Fruit fly (Drosophila melanogaster) whole organism, embryonic: Measurements from ENCODE around the gene Rdh.

Source experiments
- Ada2b ChIP-seq: fragments of 200-800 bp; sonication (Bioruptor generic); IDR thresholded peaks from 2 replicates; pipeline ENCODE4 v1.3.6; 2022; ENCODE audit warnings: missing biosample characterization, missing genetic modification characterization
- BEAF-32 ChIP-seq: fragments of 200-800 bp; sonication (Bioruptor generic); optimal IDR thresholded peaks from 3 replicates; lab custom pipeline; 2017; ENCODE audit warnings: missing biosample characterization, missing genetic modification characterization, mild to moderate bottlenecking, moderate library complexity, missing genetic modification reagents
- CG11560 ChIP-seq: fragments of 200-800 bp; sonication (Bioruptor generic); IDR thresholded peaks from 3 replicates; pipeline ENCODE4 v1.3.6; 2022; ENCODE audit warnings: missing biosample characterization, missing genetic modification characterization
- CG11695 ChIP-seq: fragments of 200-800 bp; sonication (Bioruptor generic); IDR thresholded peaks from 3 replicates; pipeline ENCODE4 v1.3.6; 2022; ENCODE audit warnings: missing biosample characterization, missing genetic modification characterization
- CG13624 ChIP-seq: fragments of 200-800 bp; sonication (Bioruptor generic); optimal IDR thresholded peaks from 2 replicates; lab custom pipeline; 2016; ENCODE audit warnings: missing biosample characterization, missing genetic modification characterization
- CG17829 ChIP-seq: fragments of 200-800 bp; optimal IDR thresholded peaks from 2 replicates; lab custom pipeline; 2019; ENCODE audit warnings: missing biosample characterization, mild to moderate bottlenecking, missing genetic modification characterization, moderate library complexity
- CG1792 ChIP-seq: fragments of 200-800 bp; sonication (Bioruptor generic); optimal IDR thresholded peaks from 2 replicates; lab custom pipeline; 2016; ENCODE audit warnings: missing biosample characterization, missing genetic modification characterization
- CG18476 ChIP-seq: fragments of 200-800 bp; sonication (Bioruptor generic); optimal IDR thresholded peaks from 2 replicates; lab custom pipeline; 2016; ENCODE audit warnings: missing biosample characterization, mild to moderate bottlenecking, missing genetic modification characterization
- CG2202 ChIP-seq: fragments of 200-800 bp; sonication (Bioruptor generic); optimal IDR thresholded peaks from 2 replicates; lab custom pipeline; 2018; ENCODE audit warnings: missing biosample characterization, mild to moderate bottlenecking, missing genetic modification characterization
- CG2712 ChIP-seq: fragments of 200-800 bp; optimal IDR thresholded peaks from 3 replicates; lab custom pipeline; 2019; ENCODE audit warnings: missing biosample characterization, mild to moderate bottlenecking, missing genetic modification characterization, moderate library complexity
- CG31441 ChIP-seq: fragments of 200-800 bp; sonication (Bioruptor generic); IDR thresholded peaks from 2 replicates; pipeline ENCODE4 v1.3.6; 2022; ENCODE audit warnings: missing biosample characterization, missing genetic modification characterization
- CG3407 ChIP-seq: fragments of 200-800 bp; sonication (Bioruptor generic); optimal IDR thresholded peaks from 2 replicates; lab custom pipeline; 2018; ENCODE audit warnings: missing biosample characterization, mild to moderate bottlenecking, missing genetic modification characterization
- CG34422 ChIP-seq: fragments of 200-800 bp; sonication (Bioruptor generic); IDR thresholded peaks from 3 replicates; pipeline ENCODE4 v1.3.6; 2022; ENCODE audit warnings: missing biosample characterization, missing genetic modification characterization
- CG4404 ChIP-seq: fragments of 200-800 bp; sonication (Bioruptor generic); IDR thresholded peaks from 2 replicates; pipeline ENCODE4 v1.3.6; 2022; ENCODE audit warnings: missing biosample characterization, missing genetic modification characterization
- CG6689 ChIP-seq: fragments of 200-800 bp; sonication (Bioruptor generic); IDR thresholded peaks from 2 replicates; pipeline ENCODE4 v1.3.6; 2022; ENCODE audit warnings: missing biosample characterization, missing genetic modification characterization
- CG7372 ChIP-seq: fragments of 200-800 bp; sonication (Bioruptor generic); IDR thresholded peaks from 2 replicates; pipeline ENCODE4 v1.3.6; 2022; ENCODE audit warnings: missing biosample characterization, missing genetic modification characterization
- CG8924 ChIP-seq: fragments of 200-800 bp; optimal IDR thresholded peaks from 3 replicates; lab custom pipeline; 2019; ENCODE audit warnings: missing biosample characterization, mild to moderate bottlenecking, missing genetic modification characterization, moderate library complexity
- CTCF ChIP-seq: fragments of 200-800 bp; sonication (Bioruptor generic); optimal IDR thresholded peaks from 2 replicates; lab custom pipeline; 2017; ENCODE audit warnings: missing biosample characterization, mild to moderate bottlenecking, missing genetic modification characterization, moderate library complexity
- Chrac-16 ChIP-seq: fragments of 200-800 bp; sonication (Bioruptor generic); optimal IDR thresholded peaks from 3 replicates; lab custom pipeline; 2016; ENCODE audit warnings: missing biosample characterization, missing genetic modification characterization
- Dfd ChIP-seq, 2 experiments: fragments of >200 bp; optimal IDR thresholded peaks; 2 replicates each; lab custom pipeline; 2017; ENCODE audit warnings: missing biosample characterization in 2 of 2, missing genetic modification characterization in 2 of 2
- Dll ChIP-seq: fragments of 200-800 bp; sonication (Bioruptor generic); IDR thresholded peaks from 4 replicates; pipeline ENCODE4 v1.3.6; 2022; ENCODE audit warnings: missing biosample characterization, missing genetic modification characterization; ENCODE audit not compliant: partially characterized antibody
- Hr39 ChIP-seq: fragments of >200 bp; optimal IDR thresholded peaks from 2 replicates; lab custom pipeline; 2017
- Hr51 ChIP-seq, 2 experiments: fragments of 200-800 bp; sonication (Bioruptor generic); optimal IDR thresholded peaks; 2 replicates in 1 of 2; 3 replicates in 1 of 2; lab custom pipeline; 2016 to 2018; ENCODE audit warnings: missing biosample characterization in 2 of 2, missing genetic modification characterization in 2 of 2, mild to moderate bottlenecking in 1 of 2, moderate library complexity in 1 of 2
- Med ChIP-seq: fragments of 200-800 bp; sonication (Bioruptor generic); peaks from one replicate; lab custom pipeline; 2016; ENCODE audit warnings: missing biosample characterization, missing genetic modification characterization, mild to moderate bottlenecking, inconsistent platforms, moderate library complexity
- Mes4 ChIP-seq: fragments of 200-800 bp; sonication (Bioruptor generic); optimal IDR thresholded peaks from 2 replicates; lab custom pipeline; 2016; ENCODE audit warnings: missing biosample characterization, missing genetic modification characterization
- NfI ChIP-seq: fragments of 200-800 bp; sonication (Bioruptor generic); optimal IDR thresholded peaks from 3 replicates; lab custom pipeline; 2018; ENCODE audit warnings: missing biosample characterization, mild to moderate bottlenecking, missing genetic modification characterization, moderate library complexity
- Oli ChIP-seq: fragments of 200-800 bp; sonication (Bioruptor generic); optimal IDR thresholded peaks from 2 replicates; lab custom pipeline; 2018; ENCODE audit warnings: missing biosample characterization, mild to moderate bottlenecking, missing genetic modification characterization, moderate library complexity
- Sry-δ ChIP-seq: fragments of 200-800 bp; sonication (Bioruptor generic); optimal IDR thresholded peaks from 2 replicates; lab custom pipeline; 2016; ENCODE audit warnings: missing biosample characterization, missing genetic modification characterization
- Xrp1 ChIP-seq: fragments of 200-800 bp; sonication (Bioruptor generic); IDR thresholded peaks from 2 replicates; pipeline ENCODE4 v1.3.6; 2022; ENCODE audit warnings: missing biosample characterization, missing genetic modification characterization
- ase ChIP-seq: fragments of 200-800 bp; sonication (Bioruptor generic); IDR thresholded peaks from 3 replicates; pipeline ENCODE4 v1.3.6; 2022; ENCODE audit warnings: missing biosample characterization, missing genetic modification characterization
- bowl ChIP-seq: fragments of 200-800 bp; sonication (Bioruptor generic); IDR thresholded peaks from 2 replicates; pipeline ENCODE4 v1.3.6; 2022; ENCODE audit warnings: missing biosample characterization, missing genetic modification characterization
- bsh ChIP-seq, 2 experiments: fragments of 200-800 bp; sonication (Bioruptor generic); optimal IDR thresholded peaks; 2 replicates each; lab custom pipeline; 2017 to 2018; ENCODE audit warnings: mild to moderate bottlenecking in 2 of 2, missing biosample characterization in 2 of 2, missing genetic modification characterization in 2 of 2, moderate library complexity in 1 of 2
- corto ChIP-seq: fragments of 200-800 bp; sonication (Bioruptor generic); optimal IDR thresholded peaks from 2 replicates; lab custom pipeline; 2016; ENCODE audit warnings: missing biosample characterization, mild to moderate bottlenecking, missing genetic modification characterization, moderate library complexity
- dpn ChIP-seq, 2 experiments: fragments of 200-800 bp; sonication (Bioruptor generic); optimal IDR thresholded peaks; 3 replicates each; lab custom pipeline; 2016; ENCODE audit warnings: missing biosample characterization in 2 of 2, missing genetic modification characterization in 2 of 2
- fd102C ChIP-seq: fragments of 200-800 bp; sonication (Bioruptor generic); optimal IDR thresholded peaks from 2 replicates; lab custom pipeline; 2018; ENCODE audit warnings: missing biosample characterization, mild to moderate bottlenecking, missing genetic modification characterization, moderate library complexity
- fd64A ChIP-seq: fragments of 200-800 bp; sonication (Bioruptor generic); optimal IDR thresholded peaks from 3 replicates; lab custom pipeline; 2018; ENCODE audit warnings: missing biosample characterization, mild to moderate bottlenecking, missing genetic modification characterization
- gt ChIP-seq: fragments of 200-800 bp; sonication (Bioruptor generic); IDR thresholded peaks from 2 replicates; pipeline ENCODE4 v1.3.6; 2022; ENCODE audit warnings: missing biosample characterization, missing genetic modification characterization
- lbe ChIP-seq: fragments of 200-800 bp; sonication (Bioruptor generic); optimal IDR thresholded peaks from 2 replicates; lab custom pipeline; 2016; ENCODE audit warnings: missing biosample characterization, mild to moderate bottlenecking, missing genetic modification characterization
- lov ChIP-seq, 2 experiments: fragments of 200-800 bp in 1 of 2; fragments of >200 bp in 1 of 2; sonication (Bioruptor generic) in 1 of 2; IDR thresholded peaks in 1 of 2; optimal IDR thresholded peaks in 1 of 2; 2 replicates in 1 of 2; 3 replicates in 1 of 2; pipeline versions ENCODE4 v1.3.6 to Lab custom; 2017 to 2022; ENCODE audit warnings: missing biosample characterization in 1 of 2, missing genetic modification characterization in 1 of 2
- mld ChIP-seq: fragments of 200-800 bp; sonication (Bioruptor generic); IDR thresholded peaks from 3 replicates; pipeline ENCODE4 v1.3.6; 2022; ENCODE audit warnings: missing biosample characterization, missing genetic modification characterization; ENCODE audit not compliant: partially characterized antibody
- nau ChIP-seq: fragments of 200-800 bp; sonication (Bioruptor generic); optimal IDR thresholded peaks from 3 replicates; lab custom pipeline; 2017; ENCODE audit warnings: missing biosample characterization, mild to moderate bottlenecking, missing genetic modification characterization, missing genetic modification reagents
- ranshi ChIP-seq: fragments of 200-800 bp; sonication (Bioruptor generic); IDR thresholded peaks from 2 replicates; pipeline ENCODE4 v1.3.6; 2022; ENCODE audit warnings: missing biosample characterization, missing genetic modification characterization
- repo ChIP-seq: fragments of 200-800 bp; sonication (Bioruptor generic); optimal IDR thresholded peaks from 2 replicates; lab custom pipeline; 2016; ENCODE audit warnings: missing biosample characterization, missing genetic modification characterization
- row ChIP-seq: fragments of 200-800 bp; sonication (Bioruptor generic); IDR thresholded peaks from 3 replicates; pipeline ENCODE4 v1.3.6; 2022; ENCODE audit warnings: missing biosample characterization, missing genetic modification characterization
- scrt ChIP-seq: fragments of 200-800 bp; sonication (Bioruptor generic); optimal IDR thresholded peaks from 2 replicates; lab custom pipeline; 2018; ENCODE audit warnings: missing biosample characterization, mild to moderate bottlenecking, missing genetic modification characterization, moderate library complexity
- sd ChIP-seq: fragments of 200-800 bp; sonication (Bioruptor generic); optimal IDR thresholded peaks from 3 replicates; lab custom pipeline; 2018; ENCODE audit warnings: missing biosample characterization, mild to moderate bottlenecking, missing genetic modification characterization, moderate library complexity
- sqz ChIP-seq: fragments of 200-800 bp; sonication (Bioruptor generic); optimal IDR thresholded peaks from 3 replicates; lab custom pipeline; 2018; ENCODE audit warnings: missing biosample characterization, mild to moderate bottlenecking, missing genetic modification characterization
- ssp ChIP-seq: fragments of 200-800 bp; sonication (Bioruptor generic); IDR thresholded peaks from 2 replicates; pipeline ENCODE4 v1.3.6; 2022; ENCODE audit warnings: missing biosample characterization, missing genetic modification characterization
- tll ChIP-seq, 2 experiments: fragments of 200-800 bp in 1 of 2; fragments of >200 bp in 1 of 2; sonication (Bioruptor generic) in 1 of 2; optimal IDR thresholded peaks; 2 replicates each; lab custom pipeline; 2017 to 2019; ENCODE audit warnings: missing biosample characterization in 2 of 2, missing genetic modification characterization in 2 of 2, mild to moderate bottlenecking in 1 of 2, moderate library complexity in 1 of 2
- zen ChIP-seq: fragments of 200-800 bp; sonication (Bioruptor generic); optimal IDR thresholded peaks from 3 replicates; lab custom pipeline; 2018; ENCODE audit warnings: missing biosample characterization, mild to moderate bottlenecking, missing genetic modification characterization, moderate library complexity
- zfh1 ChIP-seq: fragments of 200-800 bp; sonication (Bioruptor generic); IDR thresholded peaks from 3 replicates; pipeline ENCODE4 v1.3.6; 2022; ENCODE audit warnings: missing biosample characterization, missing genetic modification characterization

Gene Rdh

dm6 chr3L:3868014-3868413 lies 42.8 kb downstream of the Rdh start (continued):
- TF ChIP-seq Sry-δ (GFP tag; lab: Kevin White, UChicago) (no peak), bsh (GFP tag; optimal IDR thresholded peaks at IDR 0.05; lab: Kevin White, UChicago) (peak; percentile 21 to 54), gt (GFP tag; lab: Robert Waterston, UW) (no peak), CG4404 (GFP tag; lab: Robert Waterston, UW) (peak; percentile 63), fd64A (GFP tag; lab: Kevin White, UChicago) (no peak), repo (GFP tag; lab: Kevin White, UChicago) (no peak), CG13624 (GFP tag; lab: Kevin White, UChicago) (no peak), CG6689 (peak; percentile 53), CG11695 (0 out of 3 replicates have a peak, but pooled peaks have one; percentile 23), NfI (GFP tag; lab: Kevin White, UChicago) (no peak), sqz (GFP tag; lab: Kevin White, UChicago) (no peak), nau (GFP tag; lab: Kevin White, UChicago) (no peak), Hr51 (GFP tag; optimal IDR thresholded peaks at IDR 0.05; lab: Kevin White, UChicago) (peak in 1 of 2 experiments; percentile 1), zen (tag; lab: Kevin White, UChicago) (no peak), CG3407 (GFP tag; lab: Kevin White, UChicago) (no peak), bowl (GFP tag; lab: Robert Waterston, UW) (no peak), Oli (tag; lab: Kevin White, UChicago) (peak; percentile 15), ase (GFP tag; lab: Robert Waterston, UW) (0 out of 3 replicates have a peak, but pooled peaks have one; percentile 37), Dll (GFP tag; lab: Robert Waterston, UW) (no peak), CG18476 (GFP tag; lab: Kevin White, UChicago) (no peak), Hr39 (lab: Kevin White, UChicago) (no peak), corto (GFP tag; lab: Kevin White, UChicago) (peak; percentile 15), lov (optimal IDR thresholded peaks at IDR 0.05; lab: Kevin White, UChicago) (no peak), lov (GFP tag; IDR thresholded peaks at IDR 0.05; lab: Robert Waterston, UW) (0 out of 3 replicates have a peak, but pooled peaks have one; percentile 6), Dfd (GFP tag; optimal IDR thresholded peaks at IDR 0.05; lab: Kevin White, UChicago) (no peak), fd102C (peak; percentile 28), sd (tag; lab: Kevin White, UChicago) (no peak), lbe (GFP tag; lab: Kevin White, UChicago) (peak; percentile 35), tll (GFP tag; optimal IDR thresholded peaks at IDR 0.05; lab: Kevin White, UChicago) (no peak), mld (GFP tag; lab: Robert Waterston, UW) (no peak), Chrac-16 (GFP tag; lab: Kevin White, UChicago) (peak; percentile 30), CG7372 (no peak), CG11560 (tag; lab: Robert Waterston, UW) (no peak), row (GFP tag; lab: Robert Waterston, UW) (peak; percentile 27; the same call in 1 of the 3 replicates), ranshi (GFP tag; lab: Robert Waterston, UW) (no peak), CG17829 (tag; lab: Kevin White, UChicago) (peak; percentile 27), zfh1 (GFP tag; lab: Robert Waterston, UW) (peak; percentile 56; the same call in 2 of the 3 replicates), CTCF (GFP tag; lab: Kevin White, UChicago) (no peak), BEAF-32 (GFP tag; lab: Kevin White, UChicago) (no peak), CG8924 (tag; lab: Kevin White, UChicago) (peak; percentile 22), CG2202 (tag; lab: Kevin White, UChicago) (peak; percentile 23), Mes4 (no peak), Xrp1 (GFP tag; lab: Robert Waterston, UW) (peak; percentile 65), Med (GFP tag; lab: Kevin White, UChicago) (peak; percentile 63), CG31441 (GFP tag; lab: Robert Waterston, UW) (0 out of 2 replicates have a peak, but pooled peaks have one; percentile 18), Ada2b (no peak), ssp (GFP tag; lab: Robert Waterston, UW) (0 out of 2 replicates have a peak, but pooled peaks have one; percentile 11), dpn (GFP tag; optimal IDR thresholded peaks at IDR 0.05; lab: Kevin White, UChicago) (no peak), scrt (GFP tag; lab: Kevin White, UChicago) (no peak), CG34422 (GFP tag; lab: Robert Waterston, UW) (no peak), CG1792 (GFP tag; lab: Kevin White, UChicago) (no peak), CG2712 (tag; lab: Kevin White, UChicago) (peak; percentile 69)
